Worm (Caenorhabditis elegans) whole organism, young adult: ENCODE data around the gene Y38F1A.7.

Experiments
- F37B4.10 ChIP-seq: fragments of 200-800 bp; sonication (Bioruptor generic); IDR thresholded peaks from 2 replicates; pipeline ENCODE4 v1.3.6; 2022; ENCODE audit warnings: missing genetic modification characterization, missing compliant biosample characterization
- snpc-4 ChIP-seq, 5 experiments: fragments of 150-350 bp in 1 of 5; sonication (generic microtip) in 4 of 5; optimal IDR thresholded peaks; 2 replicates each; lab custom pipeline; 2014 to 2018; ENCODE audit warnings: missing genetic modification characterization in 5 of 5, missing biosample characterization in 3 of 5, antibody characterized with exemption in 2 of 5, mild to moderate bottlenecking in 2 of 5, missing compliant biosample characterization in 2 of 5, missing genotype in 2 of 5, moderate library complexity in 2 of 5, missing genetic modification reagents in 1 of 5
- ztf-25 ChIP-seq: fragments of 200-800 bp; sonication (Bioruptor generic); IDR thresholded peaks from 2 replicates; pipeline ENCODE4 v1.3.6; 2022; ENCODE audit warnings: missing genetic modification reagents, missing genetic modification characterization, missing compliant biosample characterization

DNA sequence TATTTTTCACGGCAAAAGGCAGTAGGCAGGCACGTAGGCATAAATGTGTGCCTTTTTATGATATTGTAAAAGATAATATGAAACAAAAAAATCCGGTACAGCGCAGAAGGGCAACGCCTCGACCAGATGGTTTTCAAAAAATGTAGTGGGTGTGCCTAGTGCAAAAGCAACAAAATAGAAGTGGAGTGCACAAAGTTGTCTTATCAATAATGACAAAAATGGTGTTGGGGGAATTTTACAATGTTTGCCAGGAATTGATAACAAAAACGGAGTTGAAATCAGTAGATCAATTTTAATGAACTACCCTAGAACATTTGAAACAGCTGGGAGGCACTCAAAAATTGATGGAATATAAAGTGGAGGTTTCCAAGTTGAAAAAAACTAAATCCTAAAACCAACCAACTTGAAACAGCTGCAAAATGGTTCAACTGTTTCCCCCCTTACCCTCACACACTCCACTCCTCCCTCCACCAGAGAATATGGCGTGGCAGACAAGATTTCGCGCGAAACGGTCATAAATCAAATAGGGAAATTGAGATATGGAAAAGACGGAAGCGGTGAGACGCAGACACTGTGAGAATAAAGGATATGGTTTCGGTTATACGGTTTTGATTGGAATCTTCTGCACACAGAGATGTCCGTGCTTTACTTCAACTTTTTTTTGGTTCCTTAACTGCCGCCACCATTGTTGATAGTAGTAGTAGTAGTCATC, 6.7 kb upstream of the Y38F1A.7 start:
- TF ChIP-seq snpc-4 (GFP tag; optimal IDR thresholded peaks at IDR 0.05; lab: Kevin White, UChicago), result no peak
- TF ChIP-seq snpc-4 (tag; optimal IDR thresholded peaks at IDR 0.05; lab: Kevin White, UChicago), result no peak
- no peak for TF ChIP-seq ztf-25 (GFP tag; lab: Robert Waterston, UW)
- TF ChIP-seq F37B4.10 (GFP tag; lab: Robert Waterston, UW), result no peak
